Fruit fly (Drosophila melanogaster) whole organism, embryonic: Measurements from ENCODE around the gene ND-39.
A peak's percentile ranks its signal among the peaks of the same experiment; 100 is the strongest.

Experiments
- BEAF-32 ChIP-seq: fragments of 200-800 bp; sonication (Bioruptor generic); optimal IDR thresholded peaks from 3 replicates; lab custom pipeline; 2017; ENCODE audit warnings: missing biosample characterization, missing genetic modification characterization, mild to moderate bottlenecking, moderate library complexity, missing genetic modification reagents
- Bgb ChIP-seq: fragments of 200-800 bp; sonication (Bioruptor generic); IDR thresholded peaks from 2 replicates; pipeline ENCODE4 v1.3.6; 2022; ENCODE audit warnings: missing biosample characterization, missing genetic modification characterization; ENCODE audit not compliant: partially characterized antibody
- CG10321 ChIP-seq: fragments of 200-800 bp; sonication (Bioruptor generic); IDR thresholded peaks from 2 replicates; pipeline ENCODE4 v1.3.6; 2022; ENCODE audit warnings: missing biosample characterization, missing genetic modification characterization
- CG10366 ChIP-seq: fragments of 200-800 bp; sonication (Bioruptor generic); IDR thresholded peaks from 2 replicates; pipeline ENCODE4 v1.3.6; 2022; ENCODE audit warnings: missing biosample characterization, missing genetic modification characterization
- CG11093 ChIP-seq: fragments of 200-800 bp; sonication (Bioruptor generic); IDR thresholded peaks from 3 replicates; pipeline ENCODE4 v1.3.6; 2022; ENCODE audit warnings: missing biosample characterization, missing genetic modification characterization
- CG11504 ChIP-seq: fragments of 200-800 bp; sonication (Bioruptor generic); optimal IDR thresholded peaks from 3 replicates; lab custom pipeline; 2019; ENCODE audit warnings: missing biosample characterization, mild to moderate bottlenecking, missing genetic modification characterization, moderate library complexity
- CG12659 ChIP-seq: fragments of 200-800 bp; sonication (Bioruptor generic); optimal IDR thresholded peaks from 3 replicates; lab custom pipeline; 2017; ENCODE audit warnings: mild to moderate bottlenecking, missing biosample characterization, missing genetic modification reagents, missing genetic modification characterization
- CG13287 ChIP-seq: fragments of 200-800 bp; sonication (Bioruptor generic); IDR thresholded peaks from 2 replicates; pipeline ENCODE4 v1.3.6; 2022; ENCODE audit warnings: missing biosample characterization, missing genetic modification characterization; ENCODE audit not compliant: partially characterized antibody
- CG15514 ChIP-seq: fragments of 200-800 bp; sonication (Bioruptor generic); optimal IDR thresholded peaks from 3 replicates; lab custom pipeline; 2017; ENCODE audit warnings: missing biosample characterization, missing genetic modification characterization, mild to moderate bottlenecking, moderate library complexity, missing genetic modification reagents
- CG1603 ChIP-seq: fragments of 200-800 bp; sonication (Bioruptor generic); optimal IDR thresholded peaks from 2 replicates; lab custom pipeline; 2019; ENCODE audit warnings: missing biosample characterization, mild to moderate bottlenecking, missing genetic modification characterization, moderate library complexity
- CG1832 ChIP-seq: fragments of 200-800 bp; sonication (Bioruptor generic); optimal IDR thresholded peaks from 2 replicates; lab custom pipeline; 2017; ENCODE audit warnings: missing biosample characterization, mild to moderate bottlenecking, missing genetic modification characterization, inconsistent platforms
- CG2116 ChIP-seq: fragments of 200-800 bp; sonication (Bioruptor generic); optimal IDR thresholded peaks from 3 replicates; lab custom pipeline; 2018; ENCODE audit warnings: missing biosample characterization, mild to moderate bottlenecking, missing genetic modification characterization
- CG34376 ChIP-seq: fragments of 200-800 bp; sonication (Bioruptor generic); optimal IDR thresholded peaks from 2 replicates; lab custom pipeline; 2018; ENCODE audit warnings: missing biosample characterization, mild to moderate bottlenecking, missing genetic modification characterization
- CG8290 ChIP-seq, 3 experiments: fragments of 200-800 bp; sonication (Bioruptor generic); optimal IDR thresholded peaks; 2 replicates each; lab custom pipeline; 2016 to 2019; ENCODE audit warnings: missing biosample characterization in 3 of 3, missing genetic modification characterization in 3 of 3, mild to moderate bottlenecking in 2 of 3, moderate library complexity in 1 of 3
- CG9817 ChIP-seq: fragments of 200-800 bp; sonication (Bioruptor generic); optimal IDR thresholded peaks from 2 replicates; lab custom pipeline; 2018; ENCODE audit warnings: missing biosample characterization, mild to moderate bottlenecking, missing genetic modification characterization, moderate library complexity
- CHES-1-like ChIP-seq: fragments of 200-800 bp; sonication (Bioruptor generic); optimal IDR thresholded peaks from 2 replicates; lab custom pipeline; 2016; ENCODE audit warnings: missing biosample characterization, missing genetic modification characterization
- Dfd ChIP-seq, 2 experiments: fragments of >200 bp; optimal IDR thresholded peaks; 2 replicates each; lab custom pipeline; 2017; ENCODE audit warnings: missing biosample characterization in 2 of 2, missing genetic modification characterization in 2 of 2
- Dll ChIP-seq: fragments of 200-800 bp; sonication (Bioruptor generic); IDR thresholded peaks from 4 replicates; pipeline ENCODE4 v1.3.6; 2022; ENCODE audit warnings: missing biosample characterization, missing genetic modification characterization; ENCODE audit not compliant: partially characterized antibody
- Doc3 ChIP-seq: fragments of 200-800 bp; sonication (Bioruptor generic); IDR thresholded peaks from 3 replicates; pipeline ENCODE4 v1.3.6; 2022; ENCODE audit warnings: missing biosample characterization, missing genetic modification characterization; ENCODE audit not compliant: partially characterized antibody
- Dp ChIP-seq: fragments of 200-800 bp; sonication (Bioruptor generic); optimal IDR thresholded peaks from 2 replicates; lab custom pipeline; 2018; ENCODE audit warnings: missing biosample characterization, mild to moderate bottlenecking, missing genetic modification characterization, moderate library complexity
- Dref ChIP-seq: fragments of 200-800 bp; sonication (Bioruptor generic); IDR thresholded peaks from 2 replicates; pipeline ENCODE4 v1.3.6; 2022; ENCODE audit warnings: missing biosample characterization, missing genetic modification characterization
- E2f2 ChIP-seq: fragments of 200-800 bp; sonication (Bioruptor generic); IDR thresholded peaks from 2 replicates; pipeline ENCODE4 v1.3.6; 2022; ENCODE audit warnings: missing biosample characterization, missing genetic modification characterization
- GATAe ChIP-seq: fragments of 200-800 bp; sonication (Bioruptor generic); conservative IDR thresholded peaks from 2 replicates; pipeline ENCODE4 v1.3.6; 2022; ENCODE audit warnings: missing biosample characterization, missing genetic modification characterization
- HmgZ ChIP-seq: fragments of 200-800 bp; sonication (Bioruptor generic); optimal IDR thresholded peaks from 2 replicates; lab custom pipeline; 2018; ENCODE audit warnings: missing biosample characterization, mild to moderate bottlenecking, missing genetic modification characterization
- Hsf ChIP-seq: fragments of 200-800 bp; sonication (Bioruptor generic); optimal IDR thresholded peaks from 3 replicates; lab custom pipeline; 2016; ENCODE audit warnings: missing biosample characterization, missing genetic modification characterization
- Med ChIP-seq: fragments of 200-800 bp; sonication (Bioruptor generic); peaks from one replicate; lab custom pipeline; 2016; ENCODE audit warnings: missing biosample characterization, missing genetic modification characterization, mild to moderate bottlenecking, inconsistent platforms, moderate library complexity
- Neu2 ChIP-seq: fragments of 200-800 bp; sonication (Bioruptor generic); optimal IDR thresholded peaks from 3 replicates; lab custom pipeline; 2016; ENCODE audit warnings: missing biosample characterization, missing genetic modification characterization, borderline replicate concordance
- Oli ChIP-seq: fragments of 200-800 bp; sonication (Bioruptor generic); optimal IDR thresholded peaks from 2 replicates; lab custom pipeline; 2018; ENCODE audit warnings: missing biosample characterization, mild to moderate bottlenecking, missing genetic modification characterization, moderate library complexity
- Pdp1 ChIP-seq, 2 experiments: fragments of 200-800 bp; sonication (Bioruptor generic); optimal IDR thresholded peaks; 3 replicates each; lab custom pipeline; 2016; ENCODE audit warnings: missing biosample characterization in 2 of 2, missing genetic modification characterization in 2 of 2, mild to moderate bottlenecking in 1 of 2, moderate library complexity in 1 of 2
- Scr ChIP-seq: fragments of 200-800 bp; sonication (Bioruptor generic); IDR thresholded peaks from 2 replicates; pipeline ENCODE4 v1.3.6; 2022; ENCODE audit warnings: missing biosample characterization, missing genetic modification characterization; ENCODE audit not compliant: partially characterized antibody
- Sry-δ ChIP-seq: fragments of 200-800 bp; sonication (Bioruptor generic); optimal IDR thresholded peaks from 2 replicates; lab custom pipeline; 2016; ENCODE audit warnings: missing biosample characterization, missing genetic modification characterization
- Tbp ChIP-seq: fragments of >200 bp; optimal IDR thresholded peaks from 2 replicates; lab custom pipeline; 2018; ENCODE audit warnings: missing biosample characterization, missing genetic modification characterization
- exex ChIP-seq: fragments of 200-800 bp; sonication (Bioruptor generic); optimal IDR thresholded peaks from 4 replicates; lab custom pipeline; 2018; ENCODE audit warnings: missing biosample characterization, mild to moderate bottlenecking, missing genetic modification characterization, moderate library complexity
- fd96Cb ChIP-seq: fragments of 200-800 bp; sonication (Bioruptor generic); optimal IDR thresholded peaks from 2 replicates; lab custom pipeline; 2018; ENCODE audit warnings: missing biosample characterization, mild to moderate bottlenecking, missing genetic modification characterization, moderate library complexity
- grn ChIP-seq: fragments of 200-800 bp; sonication (Bioruptor generic); optimal IDR thresholded peaks from 3 replicates; lab custom pipeline; 2017; ENCODE audit warnings: missing biosample characterization, missing genetic modification characterization
- knrl ChIP-seq: fragments of 200-800 bp; sonication (Bioruptor generic); IDR thresholded peaks from 3 replicates; pipeline ENCODE4 v1.3.6; 2022; ENCODE audit warnings: missing biosample characterization, missing genetic modification characterization; ENCODE audit not compliant: partially characterized antibody
- lab ChIP-seq: fragments of 200-800 bp; sonication (Bioruptor generic); optimal IDR thresholded peaks from 3 replicates; lab custom pipeline; 2017; ENCODE audit warnings: missing biosample characterization, missing genetic modification characterization, mild to moderate bottlenecking, moderate library complexity, missing genetic modification reagents
- mirr ChIP-seq: fragments of 200-800 bp; sonication (Bioruptor generic); optimal IDR thresholded peaks from 3 replicates; lab custom pipeline; 2018; ENCODE audit warnings: missing biosample characterization, mild to moderate bottlenecking, missing genetic modification characterization
- pros ChIP-seq: fragments of 200-800 bp; sonication (Bioruptor generic); optimal IDR thresholded peaks from 3 replicates; lab custom pipeline; 2019; ENCODE audit warnings: missing biosample characterization, mild to moderate bottlenecking, missing genetic modification characterization, moderate library complexity
- sd ChIP-seq: fragments of 200-800 bp; sonication (Bioruptor generic); optimal IDR thresholded peaks from 3 replicates; lab custom pipeline; 2018; ENCODE audit warnings: missing biosample characterization, mild to moderate bottlenecking, missing genetic modification characterization, moderate library complexity
- sens ChIP-seq: fragments of 200-800 bp; sonication (Bioruptor generic); peaks from one replicate; lab custom pipeline; 2016; ENCODE audit warnings: missing biosample characterization, missing genetic modification characterization
- ssp ChIP-seq: fragments of 200-800 bp; sonication (Bioruptor generic); IDR thresholded peaks from 2 replicates; pipeline ENCODE4 v1.3.6; 2022; ENCODE audit warnings: missing biosample characterization, missing genetic modification characterization
- stwl ChIP-seq: fragments of 200-800 bp; sonication (Bioruptor generic); optimal IDR thresholded peaks from 3 replicates; lab custom pipeline; 2018; ENCODE audit warnings: missing biosample characterization, mild to moderate bottlenecking, missing genetic modification characterization, moderate library complexity
- sug ChIP-seq: fragments of 200-800 bp; optimal IDR thresholded peaks from 2 replicates; lab custom pipeline; 2019; ENCODE audit warnings: missing biosample characterization, mild to moderate bottlenecking, missing genetic modification characterization, moderate library complexity
- trem ChIP-seq: fragments of 200-800 bp; optimal IDR thresholded peaks from 3 replicates; lab custom pipeline; 2019; ENCODE audit warnings: missing biosample characterization, mild to moderate bottlenecking, missing genetic modification characterization, moderate library complexity
- unc-4 ChIP-seq: fragments of 200-800 bp; sonication (Bioruptor generic); IDR thresholded peaks from 2 replicates; pipeline ENCODE4 v1.3.6; 2022; ENCODE audit warnings: missing biosample characterization, missing genetic modification characterization; ENCODE audit not compliant: partially characterized antibody
- vnd ChIP-seq: fragments of 200-800 bp; sonication (Bioruptor generic); IDR thresholded peaks from 3 replicates; pipeline ENCODE4 v1.3.6; 2022; ENCODE audit warnings: missing biosample characterization, missing genetic modification characterization; ENCODE audit not compliant: partially characterized antibody

Gene ND-39

DNA sequence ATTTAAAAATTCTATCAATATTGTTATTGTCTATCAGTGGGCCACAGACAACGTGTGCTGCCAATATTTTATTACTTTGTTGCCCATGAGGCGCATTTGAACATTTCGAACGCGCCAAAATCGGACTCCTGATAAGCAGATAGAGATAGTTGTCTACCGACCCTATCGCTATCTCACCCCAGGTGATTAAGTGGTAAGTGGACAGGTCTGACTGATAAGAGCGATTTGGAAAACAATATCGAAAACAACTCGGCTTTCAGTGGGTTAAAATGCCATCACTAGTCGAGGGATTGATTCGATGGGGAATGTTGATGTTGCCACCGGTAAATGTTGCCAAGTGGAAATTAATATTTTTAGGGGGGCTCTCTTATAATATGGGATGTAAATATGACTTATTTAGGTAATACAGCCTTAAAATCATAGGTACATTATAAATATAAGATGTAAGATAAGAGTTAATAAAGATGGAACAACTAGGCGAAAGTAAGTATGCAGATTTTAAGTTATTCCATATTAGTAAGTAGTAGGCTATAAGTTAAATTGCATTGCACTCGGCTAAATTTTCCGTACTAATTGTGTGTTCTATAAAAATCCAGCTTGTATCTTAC lies at the start of gene ND-39:
TSS of gene ND-39 (plus strand) at position 558 of the 608 bp plus-strand sequence.
- peak; percentile 63 for TF ChIP-seq E2f2
- TF ChIP-seq Hsf (GFP tag; lab: Kevin White, UChicago), result no peak
- TF ChIP-seq sens (GFP tag; lab: Kevin White, UChicago), result peak; percentile 37
- TF ChIP-seq Pdp1 (GFP tag; optimal IDR thresholded peaks at IDR 0.05; lab: Kevin White, UChicago), result no peak
- no peak for TF ChIP-seq Tbp (GFP tag; lab: Kevin White, UChicago)
- peak; percentile 98 for TF ChIP-seq GATAe (GFP tag; lab: Robert Waterston, UW)
- TF ChIP-seq CG8290 (GFP tag; optimal IDR thresholded peaks at IDR 0.05; lab: Kevin White, UChicago), result no peak
- TF ChIP-seq CG8290 (tag; optimal IDR thresholded peaks at IDR 0.05; lab: Kevin White, UChicago), result peak in 1 of 2 experiments; percentile 29
- TF ChIP-seq HmgZ, result peak; percentile 24
- TF ChIP-seq sug (tag; lab: Kevin White, UChicago), result peak; percentile 63
- TF ChIP-seq Dp (GFP tag; lab: Kevin White, UChicago), result peak; percentile 65
- peak; percentile 84 for TF ChIP-seq Sry-δ (GFP tag; lab: Kevin White, UChicago)
- TF ChIP-seq vnd (GFP tag; lab: Robert Waterston, UW), result peak; percentile 29; the same call in 1 of the 3 replicates
- peak; percentile 54 for TF ChIP-seq CG13287
- no peak for TF ChIP-seq CHES-1-like (GFP tag; lab: Kevin White, UChicago)
- 0 out of 2 replicates have a peak, but pooled peaks have one; percentile 14 for TF ChIP-seq Scr (GFP tag; lab: Robert Waterston, UW)
- peak; percentile 23 for TF ChIP-seq CG1832 (GFP tag; lab: Kevin White, UChicago)
- TF ChIP-seq ssp (GFP tag; lab: Robert Waterston, UW), result no peak
- no peak for TF ChIP-seq fd96Cb (tag; lab: Kevin White, UChicago)
- peak; percentile 75 for TF ChIP-seq Neu2
- TF ChIP-seq CG10366 (GFP tag; lab: Robert Waterston, UW), result no peak
- peak; percentile 89 for TF ChIP-seq exex (tag; lab: Kevin White, UChicago)
- TF ChIP-seq Oli, result no peak
- peak; percentile 16 for TF ChIP-seq CG15514 (GFP tag; lab: Kevin White, UChicago)
- TF ChIP-seq mirr, result peak; percentile 31
- TF ChIP-seq pros (GFP tag; lab: Kevin White, UChicago), result no peak
- peak; percentile 42 for TF ChIP-seq Med (GFP tag; lab: Kevin White, UChicago)
- TF ChIP-seq knrl, result peak; percentile 10; the same call in 1 of the 3 replicates
- peak; percentile 5 for TF ChIP-seq CG12659
- 0 out of 2 replicates have a peak, but pooled peaks have one; percentile 12 for TF ChIP-seq Bgb (GFP tag; lab: Robert Waterston, UW)
- TF ChIP-seq Dll, result 0 out of 4 replicates have a peak, but pooled peaks have one; percentile 10
- 0 out of 3 replicates have a peak, but pooled peaks have one; percentile 22 for TF ChIP-seq Doc3 (GFP tag; lab: Robert Waterston, UW)
- peak; percentile 94 for TF ChIP-seq grn (GFP tag; lab: Kevin White, UChicago)
- TF ChIP-seq CG11504, result peak; percentile 100
- peak; percentile 94 for TF ChIP-seq trem (tag; lab: Kevin White, UChicago)
- peak; percentile 49 for TF ChIP-seq stwl (tag; lab: Kevin White, UChicago)
- peak; percentile 35 for TF ChIP-seq CG34376 (GFP tag; lab: Kevin White, UChicago)
- peak; percentile 54 for TF ChIP-seq Dref (GFP tag; lab: Robert Waterston, UW)
- TF ChIP-seq CG10321 (GFP tag; lab: Robert Waterston, UW), result peak; percentile 82
- no peak for TF ChIP-seq Dfd (GFP tag; optimal IDR thresholded peaks at IDR 0.05; lab: Kevin White, UChicago)
- peak; percentile 35; the same call in 1 of the 2 replicates for TF ChIP-seq unc-4 (GFP tag; lab: Robert Waterston, UW)
- TF ChIP-seq lab (GFP tag; lab: Kevin White, UChicago), result peak; percentile 55
- no peak for TF ChIP-seq CG9817 (tag; lab: Kevin White, UChicago)
- TF ChIP-seq CG1603 (tag; lab: Kevin White, UChicago), result peak; percentile 1
- TF ChIP-seq CG2116, result peak; percentile 93
- TF ChIP-seq BEAF-32, result peak; percentile 47
- peak; percentile 17 for TF ChIP-seq sd (tag; lab: Kevin White, UChicago)
- TF ChIP-seq CG11093 (GFP tag; lab: Robert Waterston, UW), result no peak
